Worm (Caenorhabditis elegans): Measurements from ENCODE around the gene dgk-1.

Gene dgk-1

ce11 chrX:974499-975235 lies 16.6 kb downstream of the dgk-1 start, which contains the start of gene vps-45 (continued):
- TF ChIP-seq Y75B8A.6 (GFP tag; IDR thresholded peaks at IDR 0.05) (no peak), D1046.2 (GFP tag; IDR thresholded peaks at IDR 0.05) (no peak), Y48G9A.11 (GFP tag; IDR thresholded peaks at IDR 0.05) (no peak), T26A8.4 (GFP tag; IDR thresholded peaks at IDR 0.05) (no peak), dmd-9 (GFP tag; IDR thresholded peaks at IDR 0.05) (no peak), pha-4 (GFP tag; IDR thresholded peaks at IDR 0.05) (no peak), pha-4 (tag; optimal IDR thresholded peaks at IDR 0.05) (no peak), snpc-4 (tag; optimal IDR thresholded peaks at IDR 0.05) (no peak), nhr-10 (tag; optimal IDR thresholded peaks at IDR 0.05) (no peak), zag-1 (tag; optimal IDR thresholded peaks at IDR 0.05) (no peak), lin-1 (GFP tag; IDR thresholded peaks at IDR 0.05) (no peak), R02D3.7 (tag; optimal IDR thresholded peaks at IDR 0.05) (no peak), mxl-2 (GFP tag; conservative IDR thresholded peaks at IDR 0.05) (no peak), mdt-29 (GFP tag; IDR thresholded peaks at IDR 0.05) (no peak), hmg-1.1 (GFP tag; IDR thresholded peaks at IDR 0.05) (peak; percentile 77), nhr-11 (tag; optimal IDR thresholded peaks at IDR 0.05) (no peak), ceh-82 (tag; optimal IDR thresholded peaks at IDR 0.05) (no peak), rbr-2 (tag; optimal IDR thresholded peaks at IDR 0.05) (peak; percentile 38), F37D6.2 (tag; optimal IDR thresholded peaks at IDR 0.05) (no peak), tag-97 (GFP tag; IDR thresholded peaks at IDR 0.05) (no peak), daf-19 (GFP tag; conservative IDR thresholded peaks at IDR 0.05) (no peak), hlh-30 (tag; optimal IDR thresholded peaks at IDR 0.05; ENCODE audit: insufficient read depth) (peak; percentile 33), arid-1 (GFP tag; conservative IDR thresholded peaks at IDR 0.05) (no peak), sdz-12 (GFP tag; optimal IDR thresholded peaks at IDR 0.05) (no peak), hif-1 (tag; optimal IDR thresholded peaks at IDR 0.05) (peak in 1 of 2 experiments; percentile 38), Y105C5A.15 (GFP tag; IDR thresholded peaks at IDR 0.05) (no peak), daf-16 (GFP tag; optimal IDR thresholded peaks at IDR 0.05) (no peak), daf-16 (tag; optimal IDR thresholded peaks at IDR 0.05) (no peak), ztf-11 (tag; optimal IDR thresholded peaks at IDR 0.05) (no peak), Y5F2A.4 (GFP tag; optimal IDR thresholded peaks at IDR 0.05) (no peak), nhr-6 (tag; optimal IDR thresholded peaks at IDR 0.05) (no peak), nhr-28 (tag; optimal IDR thresholded peaks at IDR 0.05) (no peak), aly-2 (tag; optimal IDR thresholded peaks at IDR 0.05) (no peak), F49E8.2 (tag; optimal IDR thresholded peaks at IDR 0.05; ENCODE audit: borderline replicate concordance) (no peak), ceh-62 (tag; optimal IDR thresholded peaks at IDR 0.05) (no peak), F10B5.3 (tag; optimal IDR thresholded peaks at IDR 0.05) (no peak), daf-12 (tag; optimal IDR thresholded peaks at IDR 0.05) (no peak), dve-1 (tag; optimal IDR thresholded peaks at IDR 0.05; ENCODE audit: insufficient read depth) (peak; percentile 13), F44E2.7 (GFP tag; IDR thresholded peaks at IDR 0.05) (no peak), attf-4 (tag; optimal IDR thresholded peaks at IDR 0.05) (no peak), dmd-8 (GFP tag; IDR thresholded peaks at IDR 0.05) (no peak), madf-5 (GFP tag; IDR thresholded peaks at IDR 0.05) (no peak), fkh-10 (GFP tag; optimal IDR thresholded peaks at IDR 0.05) (peak; percentile 9), duxl-1 (tag; optimal IDR thresholded peaks at IDR 0.05; ENCODE audit: poor library complexity) (peak; percentile 37), mdl-1 (tag; optimal IDR thresholded peaks at IDR 0.05) (no peak)

Measured in whole organism, L4 larva.